Fruit fly (Drosophila melanogaster): Measurements from ENCODE around the gene Zip99C.

The Zip99C gene

DNA sequence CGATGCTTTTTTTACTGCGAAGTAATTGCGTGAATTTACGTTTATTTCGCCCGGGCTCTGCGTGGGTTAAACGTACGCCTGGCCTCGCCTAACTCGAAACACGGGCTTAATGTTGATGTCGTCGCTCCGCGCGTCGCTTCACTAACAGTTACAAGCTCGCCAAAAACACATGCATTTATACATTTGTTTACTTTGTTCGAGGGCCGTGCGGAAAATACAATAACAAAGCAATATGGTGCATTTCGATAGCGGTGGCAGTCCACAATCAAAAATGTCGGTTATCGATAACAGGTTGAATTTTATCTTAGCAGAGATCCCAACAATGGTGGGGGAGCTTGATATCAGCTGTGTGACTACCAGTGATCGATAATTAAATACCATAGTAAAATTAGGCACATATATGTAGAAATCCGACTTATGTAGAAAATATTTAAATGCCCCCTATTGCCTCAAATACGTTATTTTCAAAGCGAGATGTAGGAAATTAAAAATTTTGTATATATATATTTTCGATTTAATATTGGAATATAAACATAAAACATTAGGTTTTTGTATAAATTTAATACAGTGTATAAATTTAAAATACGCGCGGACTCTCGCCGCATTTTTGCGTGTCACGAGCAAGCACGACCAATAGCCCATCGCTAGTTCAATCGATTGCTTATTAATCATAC is at the start of gene Zip99C:
Gene Zip99C, minus strand, starts transcription at position 220 of the 674 bp plus-strand sequence.
- TF ChIP-seq kay (GFP tag; ENCODE audit: borderline replicate concordance) (peak; percentile 100), ovo (GFP tag; optimal IDR thresholded peaks at IDR 0.05) (peak; percentile 20), CG14711 (tag; optimal IDR thresholded peaks at IDR 0.05) (peak; percentile 29), Mnt (GFP tag; optimal IDR thresholded peaks at IDR 0.05) (peak; percentile 90), CG7045 (GFP tag; optimal IDR thresholded peaks at IDR 0.05) (peak; percentile 14), CG12768 (GFP tag; optimal IDR thresholded peaks at IDR 0.05) (no peak), cic (GFP tag; optimal IDR thresholded peaks at IDR 0.05) (peak; percentile 42), bab1 (GFP tag; optimal IDR thresholded peaks at IDR 0.05) (peak; percentile 28), CG11617 (GFP tag; optimal IDR thresholded peaks at IDR 0.05) (peak; percentile 36), toe (GFP tag; optimal IDR thresholded peaks at IDR 0.05) (no peak), CG7101 (tag; optimal IDR thresholded peaks at IDR 0.05) (peak; percentile 21), cnc (optimal IDR thresholded peaks at IDR 0.05) (no peak), CG5204 (GFP tag; optimal IDR thresholded peaks at IDR 0.05) (no peak), pad (GFP tag; optimal IDR thresholded peaks at IDR 0.05) (peak; percentile 32), Hr96 (GFP tag; optimal IDR thresholded peaks at IDR 0.05) (no peak), tj (GFP tag; optimal IDR thresholded peaks at IDR 0.05) (no peak), CG33017 (tag; optimal IDR thresholded peaks at IDR 0.05) (no peak), CG1620 (GFP tag; optimal IDR thresholded peaks at IDR 0.05) (peak; percentile 57), Crg-1 (GFP tag; optimal IDR thresholded peaks at IDR 0.05) (peak; percentile 1), Clk (GFP tag; optimal IDR thresholded peaks at IDR 0.05) (no peak)

DNA sequence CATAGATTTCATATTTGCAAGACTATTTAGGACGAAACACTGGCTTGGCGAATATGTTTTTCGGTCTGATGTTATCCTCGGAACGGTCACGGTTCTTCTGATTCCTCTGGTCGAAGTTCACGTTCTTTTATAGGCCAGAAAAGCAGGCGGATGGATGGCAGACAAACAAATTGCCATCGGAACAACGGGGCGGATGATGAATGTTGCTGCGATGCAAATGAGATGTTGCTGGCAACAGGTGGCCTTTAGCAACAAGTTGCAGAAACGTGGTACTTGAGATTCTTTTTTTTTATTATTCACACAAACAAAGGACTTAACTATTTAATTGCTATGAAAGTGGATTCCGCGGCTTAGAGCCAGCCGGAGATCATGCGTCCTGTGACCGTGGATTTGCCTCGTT is 45.6 kb upstream of the Zip99C start, which contains the start of gene Capa:
Gene Capa, minus strand, starts transcription at position 101 of the 400 bp plus-strand sequence.
- TF ChIP-seq CG14711 (tag; optimal IDR thresholded peaks at IDR 0.05) (no peak), cnc (optimal IDR thresholded peaks at IDR 0.05) (no peak), tj (GFP tag; optimal IDR thresholded peaks at IDR 0.05) (no peak), CG33017 (tag; optimal IDR thresholded peaks at IDR 0.05) (no peak), ovo (GFP tag; optimal IDR thresholded peaks at IDR 0.05) (no peak), toe (GFP tag; optimal IDR thresholded peaks at IDR 0.05) (no peak), Mnt (GFP tag; optimal IDR thresholded peaks at IDR 0.05) (no peak), CG11617 (GFP tag; optimal IDR thresholded peaks at IDR 0.05) (no peak), cic (GFP tag; optimal IDR thresholded peaks at IDR 0.05) (no peak), CG1620 (GFP tag; optimal IDR thresholded peaks at IDR 0.05) (no peak), kay (GFP tag; ENCODE audit: borderline replicate concordance) (no peak), CG5204 (GFP tag; optimal IDR thresholded peaks at IDR 0.05) (no peak), pad (GFP tag; optimal IDR thresholded peaks at IDR 0.05) (no peak), bab1 (GFP tag; optimal IDR thresholded peaks at IDR 0.05) (no peak), CG7045 (GFP tag; optimal IDR thresholded peaks at IDR 0.05) (no peak)

DNA sequence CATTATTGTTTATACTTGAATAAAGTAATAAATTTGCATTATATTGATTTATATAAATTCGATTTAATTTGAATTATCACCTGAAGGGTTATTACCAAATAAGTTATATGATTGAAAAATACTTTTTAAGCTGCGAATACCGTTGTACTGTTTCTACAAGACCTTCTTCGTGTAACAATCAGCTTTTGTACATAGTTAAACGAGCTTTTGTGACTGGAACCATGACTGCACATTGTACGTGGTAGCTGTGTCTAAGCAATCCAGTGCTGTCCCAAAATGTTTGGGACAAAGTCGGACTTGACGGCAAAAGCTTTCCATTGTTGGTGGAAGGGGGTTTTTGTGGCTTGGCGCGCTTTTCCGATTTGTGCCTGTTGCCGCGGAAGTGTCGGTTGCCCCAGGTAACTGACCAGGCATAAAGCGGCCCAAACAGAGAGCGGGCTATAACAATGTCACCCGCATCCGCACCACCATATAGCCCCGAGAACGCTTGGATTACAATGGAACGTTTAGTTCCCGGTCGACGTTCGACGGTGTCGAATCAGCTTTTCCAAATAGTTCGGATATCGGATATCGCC is 39.0 kb upstream of the Zip99C start, which contains the start of gene CG31036:
Gene CG31036, plus strand, starts transcription at position 507 of the 575 bp plus-strand sequence.
- TF ChIP-seq cnc (optimal IDR thresholded peaks at IDR 0.05) (no peak), CG7045 (GFP tag; optimal IDR thresholded peaks at IDR 0.05) (no peak), pad (GFP tag; optimal IDR thresholded peaks at IDR 0.05) (no peak), Crg-1 (GFP tag; optimal IDR thresholded peaks at IDR 0.05) (no peak), bab1 (GFP tag; optimal IDR thresholded peaks at IDR 0.05) (no peak), Hr96 (GFP tag; optimal IDR thresholded peaks at IDR 0.05) (no peak), CG11617 (GFP tag; optimal IDR thresholded peaks at IDR 0.05) (no peak), CG12768 (GFP tag; optimal IDR thresholded peaks at IDR 0.05) (no peak), CG1620 (GFP tag; optimal IDR thresholded peaks at IDR 0.05) (no peak), CG33017 (tag; optimal IDR thresholded peaks at IDR 0.05) (no peak), kay (GFP tag; ENCODE audit: borderline replicate concordance) (no peak), tj (GFP tag; optimal IDR thresholded peaks at IDR 0.05) (no peak), CG7101 (tag; optimal IDR thresholded peaks at IDR 0.05) (no peak), Clk (GFP tag; optimal IDR thresholded peaks at IDR 0.05) (no peak), ovo (GFP tag; optimal IDR thresholded peaks at IDR 0.05) (no peak), cic (GFP tag; optimal IDR thresholded peaks at IDR 0.05) (no peak), CG5204 (GFP tag; optimal IDR thresholded peaks at IDR 0.05) (no peak)

DNA sequence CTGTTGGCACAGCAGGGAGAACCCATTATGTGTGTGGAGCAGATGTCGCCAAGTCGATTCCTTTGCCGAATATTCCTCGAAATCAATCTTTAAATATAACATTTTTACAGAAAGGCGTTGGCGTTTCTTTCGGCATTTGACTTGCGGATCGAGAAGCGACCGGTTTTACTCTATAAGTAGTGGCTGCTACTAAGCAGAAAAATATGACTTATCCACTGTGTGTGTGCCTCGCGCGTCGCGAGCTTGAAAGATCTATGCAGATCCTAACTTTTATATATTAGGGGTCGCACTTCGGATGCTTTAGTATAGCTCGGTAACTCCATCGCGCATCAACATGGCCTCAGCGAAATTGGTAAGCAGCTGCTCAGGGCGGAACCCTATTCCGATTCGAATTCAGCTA is 36.5 kb upstream of the Zip99C start, which contains the start of gene CG15515:
Gene CG15515, plus strand, starts transcription at position 301 of the 400 bp plus-strand sequence.
- TF ChIP-seq toe (GFP tag; optimal IDR thresholded peaks at IDR 0.05), result no peak
- TF ChIP-seq Hr96 (GFP tag; optimal IDR thresholded peaks at IDR 0.05), result no peak
- TF ChIP-seq Mnt (GFP tag; optimal IDR thresholded peaks at IDR 0.05), result no peak
- TF ChIP-seq CG7045 (GFP tag; optimal IDR thresholded peaks at IDR 0.05), result no peak
- no peak for TF ChIP-seq cnc (optimal IDR thresholded peaks at IDR 0.05)
- no peak for TF ChIP-seq CG1620 (GFP tag; optimal IDR thresholded peaks at IDR 0.05)
- no peak for TF ChIP-seq CG12768 (GFP tag; optimal IDR thresholded peaks at IDR 0.05)
- TF ChIP-seq bab1 (GFP tag; optimal IDR thresholded peaks at IDR 0.05), result no peak
- no peak for TF ChIP-seq CG7101 (tag; optimal IDR thresholded peaks at IDR 0.05)
- no peak for TF ChIP-seq cic (GFP tag; optimal IDR thresholded peaks at IDR 0.05)
- TF ChIP-seq CG33017 (tag; optimal IDR thresholded peaks at IDR 0.05), result no peak
- no peak for TF ChIP-seq Clk (GFP tag; optimal IDR thresholded peaks at IDR 0.05)
- TF ChIP-seq tj (GFP tag; optimal IDR thresholded peaks at IDR 0.05), result no peak
- TF ChIP-seq CG14711 (tag; optimal IDR thresholded peaks at IDR 0.05), result no peak
- no peak for TF ChIP-seq pad (GFP tag; optimal IDR thresholded peaks at IDR 0.05)
- no peak for TF ChIP-seq ovo (GFP tag; optimal IDR thresholded peaks at IDR 0.05)
- no peak for TF ChIP-seq CG11617 (GFP tag; optimal IDR thresholded peaks at IDR 0.05)
- no peak for TF ChIP-seq Crg-1 (GFP tag; optimal IDR thresholded peaks at IDR 0.05)

DNA sequence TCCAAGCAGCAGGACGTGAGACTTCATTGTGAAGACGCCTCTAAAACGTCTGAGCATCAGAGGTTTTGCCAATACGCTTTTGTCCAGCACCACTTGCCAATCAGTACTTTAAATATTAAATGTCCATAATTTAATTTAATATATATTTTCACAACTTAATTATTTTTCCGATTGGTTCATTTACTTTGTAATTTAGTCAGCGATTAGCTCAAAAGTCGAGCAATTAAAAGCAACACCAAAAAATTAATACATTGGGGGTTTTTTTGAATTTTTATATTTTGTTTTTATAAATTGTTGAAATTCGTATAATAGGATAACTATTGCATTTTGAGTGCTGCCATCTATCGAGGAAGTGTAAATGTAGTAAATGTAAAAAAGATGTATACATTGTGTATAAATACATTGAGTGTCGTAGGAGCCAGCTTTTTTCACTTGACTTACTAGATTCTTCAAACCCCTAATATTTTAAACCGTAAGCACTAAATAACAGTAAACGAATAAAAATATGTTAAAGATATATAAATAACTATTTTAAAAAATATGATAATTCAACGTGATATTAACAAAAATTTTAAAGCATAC is 35.2 kb upstream of the Zip99C start, which contains the start of gene CG15517:
Gene CG15517, minus strand, starts transcription at position 51 of the 582 bp plus-strand sequence.
- no peak for TF ChIP-seq CG7045 (GFP tag; optimal IDR thresholded peaks at IDR 0.05)
- peak; percentile 30 for TF ChIP-seq bab1 (GFP tag; optimal IDR thresholded peaks at IDR 0.05)
